Worm (Caenorhabditis elegans) whole organism, mixed stage, embryonic: ENCODE data around the gene srh-266.

ENCODE experiments used
- blmp-1 ChIP-seq: fragments of 150-350 bp; optimal IDR thresholded peaks from 2 replicates; lab custom pipeline; 2014; ENCODE audit warnings: missing biosample characterization, missing genetic modification characterization
- ceh-39 ChIP-seq: fragments of 150-350 bp; optimal IDR thresholded peaks from 2 replicates; lab custom pipeline; 2014; ENCODE audit warnings: missing biosample characterization, missing genetic modification characterization
- ceh-83 ChIP-seq: fragments of 200-800 bp; sonication (Bioruptor generic); optimal IDR thresholded peaks from 2 replicates; lab custom pipeline; 2018; ENCODE audit warnings: mild to moderate bottlenecking, missing genetic modification characterization, missing compliant biosample characterization
- cnd-1 ChIP-seq: fragments of 200-800 bp; sonication (Bioruptor generic); optimal IDR thresholded peaks from 2 replicates; lab custom pipeline; 2018; ENCODE audit warnings: mild to moderate bottlenecking, missing genetic modification characterization, missing compliant biosample characterization
- elt-3 ChIP-seq: fragments of 150-350 bp; optimal IDR thresholded peaks from 2 replicates; lab custom pipeline; 2014; ENCODE audit warnings: missing biosample characterization, missing genetic modification characterization
- lin-13 ChIP-seq: fragments of 150-350 bp; optimal IDR thresholded peaks from 2 replicates; lab custom pipeline; 2014; ENCODE audit warnings: missing biosample characterization, missing genetic modification characterization
- lsy-2 ChIP-seq: fragments of 150-350 bp; optimal IDR thresholded peaks from 2 replicates; lab custom pipeline; 2014; ENCODE audit warnings: missing biosample characterization, missing genetic modification characterization
- mab-5 ChIP-seq: fragments of 150-350 bp; optimal IDR thresholded peaks from 2 replicates; lab custom pipeline; 2014; ENCODE audit warnings: missing biosample characterization, missing genetic modification characterization
- nhr-12 ChIP-seq: fragments of 150-350 bp; optimal IDR thresholded peaks from 2 replicates; lab custom pipeline; 2014; ENCODE audit warnings: missing biosample characterization, missing genetic modification characterization
- nhr-237 ChIP-seq: fragments of 150-350 bp; optimal IDR thresholded peaks from 2 replicates; lab custom pipeline; 2014; ENCODE audit warnings: missing biosample characterization, missing genetic modification characterization
- nhr-28 ChIP-seq: fragments of 150-350 bp; optimal IDR thresholded peaks from 2 replicates; lab custom pipeline; 2014; ENCODE audit warnings: missing biosample characterization, missing genetic modification characterization
- unc-39 ChIP-seq: fragments of 150-350 bp; optimal IDR thresholded peaks from 2 replicates; lab custom pipeline; 2014; ENCODE audit warnings: missing biosample characterization, missing genetic modification characterization
- unc-62 ChIP-seq: fragments of 150-350 bp; optimal IDR thresholded peaks from 2 replicates; lab custom pipeline; 2014; ENCODE audit warnings: missing biosample characterization, missing genetic modification reagents, missing genetic modification characterization
- ztf-11 ChIP-seq: fragments of 150-350 bp; optimal IDR thresholded peaks from 2 replicates; lab custom pipeline; 2014; ENCODE audit warnings: missing biosample characterization, missing genetic modification characterization

ce11 chrV:636281-636680, 28.3 kb upstream of the srh-266 start, which contains the start of gene pals-31:
- no peak for TF ChIP-seq ztf-11 (tag; lab: Kevin White, UChicago)
- no peak for TF ChIP-seq nhr-237 (tag; lab: Kevin White, UChicago)
- TF ChIP-seq ceh-83 (GFP tag; lab: Kevin White, UChicago), result no peak
- TF ChIP-seq elt-3 (tag; lab: Kevin White, UChicago), result no peak
- no peak for TF ChIP-seq unc-62 (GFP tag; lab: Kevin White, UChicago)
- TF ChIP-seq lsy-2 (tag; lab: Kevin White, UChicago), result no peak
- no peak for TF ChIP-seq lin-13 (tag; lab: Kevin White, UChicago)
- TF ChIP-seq nhr-12 (tag; lab: Kevin White, UChicago), result no peak
- no peak for TF ChIP-seq ceh-39 (tag; lab: Kevin White, UChicago)
- no peak for TF ChIP-seq mab-5 (tag; lab: Kevin White, UChicago)
- TF ChIP-seq unc-39, result no peak
- TF ChIP-seq blmp-1 (tag; lab: Kevin White, UChicago), result no peak
- no peak for TF ChIP-seq cnd-1 (tag; lab: Kevin White, UChicago)
- no peak for TF ChIP-seq nhr-28 (tag; lab: Kevin White, UChicago)
